Fruit fly (Drosophila melanogaster) whole organism, pupa: Measurements from ENCODE around the gene CG10492.

ENCODE experiments used
- CG10348 ChIP-seq: fragments of 200-800 bp; sonication (Bioruptor generic); IDR thresholded peaks from 2 replicates; pipeline ENCODE4 v1.3.6; 2022; ENCODE audit warnings: missing biosample characterization, missing genetic modification characterization
- CG12605 ChIP-seq: fragments of 200-800 bp; sonication (Bioruptor generic); IDR thresholded peaks from 2 replicates; pipeline ENCODE4 v1.3.6; 2022; ENCODE audit warnings: missing biosample characterization, missing genetic modification characterization
- CG13204 ChIP-seq: fragments of 200-800 bp; sonication (Bioruptor generic); optimal IDR thresholded peaks from 2 replicates; lab custom pipeline; 2018; ENCODE audit warnings: missing biosample characterization, mild to moderate bottlenecking, missing genetic modification characterization, moderate library complexity
- CG32121 ChIP-seq: fragments of 200-800 bp; sonication (Bioruptor generic); IDR thresholded peaks from 2 replicates; pipeline ENCODE4 v1.3.6; 2022; ENCODE audit warnings: missing biosample characterization, missing genetic modification characterization
- CG8301 ChIP-seq: fragments of 200-800 bp; sonication (Bioruptor generic); optimal IDR thresholded peaks from 2 replicates; lab custom pipeline; 2018; ENCODE audit warnings: missing biosample characterization, mild to moderate bottlenecking, missing genetic modification characterization
- D1 ChIP-seq: fragments of 200-800 bp; sonication (Bioruptor generic); optimal IDR thresholded peaks from 2 replicates; lab custom pipeline; 2018; ENCODE audit warnings: missing biosample characterization, mild to moderate bottlenecking, missing genetic modification characterization, moderate library complexity
- EcR ChIP-seq: fragments of 200-800 bp; sonication (Bioruptor generic); optimal IDR thresholded peaks from 3 replicates; lab custom pipeline; 2019; ENCODE audit warnings: missing biosample characterization, missing genetic modification characterization, mild to moderate bottlenecking, moderate library complexity, missing genetic modification reagents
- Ets98B ChIP-seq: fragments of 200-800 bp; sonication (Bioruptor generic); IDR thresholded peaks from 2 replicates; pipeline ENCODE4 v1.3.6; 2022; ENCODE audit warnings: missing biosample characterization, missing genetic modification characterization
- Pif1A ChIP-seq: fragments of 200-800 bp; sonication (Bioruptor generic); optimal IDR thresholded peaks from 3 replicates; lab custom pipeline; 2016; ENCODE audit warnings: missing biosample characterization, missing genetic modification characterization
- Pif1B ChIP-seq: fragments of 200-800 bp; sonication (Bioruptor generic); optimal IDR thresholded peaks from 3 replicates; lab custom pipeline; 2016; ENCODE audit warnings: missing biosample characterization, missing genetic modification characterization
- gl ChIP-seq: fragments of 200-800 bp; sonication (Bioruptor generic); optimal IDR thresholded peaks from 2 replicates; lab custom pipeline; 2018; ENCODE audit warnings: missing biosample characterization, mild to moderate bottlenecking, missing genetic modification characterization

DNA sequence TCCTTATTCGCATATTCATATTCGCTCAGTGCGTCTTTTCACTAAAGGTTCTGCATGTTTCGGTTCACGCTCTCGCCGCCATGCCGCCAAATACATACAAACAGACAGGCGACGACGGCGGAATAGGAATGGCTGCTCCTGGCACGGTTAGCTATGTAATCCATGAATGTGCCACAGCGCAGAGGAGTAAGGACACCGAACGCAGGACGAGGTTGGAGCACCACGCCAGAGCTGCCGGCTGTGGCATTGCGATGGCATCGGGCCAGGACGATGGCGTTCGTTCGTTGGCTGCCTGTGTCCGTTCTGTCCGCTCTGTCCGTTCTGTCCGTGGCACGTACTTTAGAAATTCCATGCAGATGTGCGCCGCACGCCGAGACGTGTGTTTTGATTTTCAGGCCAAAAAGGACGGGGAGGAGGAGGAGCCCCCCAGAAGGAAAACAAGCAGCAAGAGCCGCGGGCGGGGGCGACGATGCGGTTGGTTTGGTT is 39.0 kb upstream of the CG10492 start:
- TF ChIP-seq CG8301, result no peak
- TF ChIP-seq EcR (GFP tag; lab: Kevin White, UChicago), result no peak
- no peak for TF ChIP-seq D1 (tag; lab: Kevin White, UChicago)
- no peak for TF ChIP-seq CG13204 (GFP tag; lab: Kevin White, UChicago)
- TF ChIP-seq Pif1A (GFP tag; lab: Kevin White, UChicago), result no peak
- no peak for TF ChIP-seq CG32121 (GFP tag; lab: Robert Waterston, UW)
- TF ChIP-seq Pif1B (GFP tag; lab: Kevin White, UChicago), result no peak
- no peak for TF ChIP-seq gl (tag; lab: Kevin White, UChicago)
- TF ChIP-seq Ets98B (GFP tag; lab: Robert Waterston, UW), result no peak
- no peak for TF ChIP-seq CG10348
- no peak for TF ChIP-seq CG12605 (GFP tag; lab: Robert Waterston, UW)
